Fruit fly (Drosophila melanogaster) whole organism, embryonic: Measurements from ENCODE around the gene CG34135.
A peak's percentile ranks its signal among the peaks of the same experiment; 100 is the strongest.

Experiments used
- Aef1 ChIP-seq: fragments of 200-800 bp; sonication (Bioruptor generic); IDR thresholded peaks from 3 replicates; pipeline ENCODE4 v1.3.6; 2022; ENCODE audit warnings: missing biosample characterization, missing genetic modification characterization
- BtbVII ChIP-seq: fragments of 200-800 bp; sonication (Bioruptor generic); optimal IDR thresholded peaks from 3 replicates; lab custom pipeline; 2017; ENCODE audit warnings: missing biosample characterization, mild to moderate bottlenecking, missing genetic modification characterization
- CG11456 ChIP-seq: fragments of 200-800 bp; sonication (Bioruptor generic); IDR thresholded peaks from 3 replicates; pipeline ENCODE4 v1.3.6; 2022; ENCODE audit warnings: missing biosample characterization, missing genetic modification characterization
- CG11504 ChIP-seq: fragments of 200-800 bp; sonication (Bioruptor generic); optimal IDR thresholded peaks from 3 replicates; lab custom pipeline; 2019; ENCODE audit warnings: missing biosample characterization, mild to moderate bottlenecking, missing genetic modification characterization, moderate library complexity
- CG12104 ChIP-seq: fragments of 200-800 bp; sonication (Bioruptor generic); optimal IDR thresholded peaks from 3 replicates; lab custom pipeline; 2016; ENCODE audit warnings: missing biosample characterization, missing genetic modification characterization
- CG1233 ChIP-seq: fragments of 200-800 bp; sonication (Bioruptor generic); optimal IDR thresholded peaks from 4 replicates; lab custom pipeline; 2018; ENCODE audit warnings: missing biosample characterization, mild to moderate bottlenecking, missing genetic modification characterization
- CG13123 ChIP-seq: fragments of 200-800 bp; sonication (Bioruptor generic); optimal IDR thresholded peaks from 2 replicates; lab custom pipeline; 2016; ENCODE audit warnings: missing biosample characterization, missing genetic modification characterization
- CG14860 ChIP-seq: fragments of 200-800 bp; sonication (Bioruptor generic); IDR thresholded peaks from 3 replicates; pipeline ENCODE4 v1.3.6; 2022; ENCODE audit warnings: missing biosample characterization, missing genetic modification characterization; ENCODE audit not compliant: partially characterized antibody
- CG1603 ChIP-seq: fragments of 200-800 bp; sonication (Bioruptor generic); optimal IDR thresholded peaks from 2 replicates; lab custom pipeline; 2019; ENCODE audit warnings: missing biosample characterization, mild to moderate bottlenecking, missing genetic modification characterization, moderate library complexity
- CG18011 ChIP-seq: fragments of 200-800 bp; sonication (Bioruptor generic); optimal IDR thresholded peaks from 2 replicates; lab custom pipeline; 2017; ENCODE audit warnings: missing biosample characterization, missing genetic modification characterization, mild to moderate bottlenecking, moderate library complexity, missing genotype
- CG18599 ChIP-seq: fragments of 200-800 bp; sonication (Bioruptor generic); optimal IDR thresholded peaks from 3 replicates; lab custom pipeline; 2017; ENCODE audit warnings: missing biosample characterization, missing genetic modification characterization, mild to moderate bottlenecking, moderate library complexity, missing genetic modification reagents
- CG2116 ChIP-seq: fragments of 200-800 bp; sonication (Bioruptor generic); optimal IDR thresholded peaks from 3 replicates; lab custom pipeline; 2018; ENCODE audit warnings: missing biosample characterization, mild to moderate bottlenecking, missing genetic modification characterization
- CG2875 ChIP-seq: fragments of 200-800 bp; sonication (Bioruptor generic); optimal IDR thresholded peaks from 2 replicates; lab custom pipeline; 2017; ENCODE audit warnings: missing biosample characterization, mild to moderate bottlenecking, missing genetic modification characterization, missing genetic modification reagents
- CG3281 ChIP-seq: fragments of 200-800 bp; sonication (Bioruptor generic); optimal IDR thresholded peaks from 3 replicates; lab custom pipeline; 2017; ENCODE audit warnings: missing biosample characterization, mild to moderate bottlenecking, missing genetic modification characterization
- CG6854 ChIP-seq: fragments of 200-800 bp; sonication (Bioruptor generic); optimal IDR thresholded peaks from 3 replicates; lab custom pipeline; 2017; ENCODE audit warnings: missing biosample characterization, mild to moderate bottlenecking, missing genetic modification characterization
- CG7271 ChIP-seq: fragments of 200-800 bp; sonication (Bioruptor generic); optimal IDR thresholded peaks from 2 replicates; lab custom pipeline; 2018; ENCODE audit warnings: missing biosample characterization, mild to moderate bottlenecking, missing genetic modification characterization, moderate library complexity
- CG7372 ChIP-seq: fragments of 200-800 bp; sonication (Bioruptor generic); IDR thresholded peaks from 2 replicates; pipeline ENCODE4 v1.3.6; 2022; ENCODE audit warnings: missing biosample characterization, missing genetic modification characterization
- CkIIα-i1 ChIP-seq: fragments of 200-800 bp; sonication (Bioruptor generic); IDR thresholded peaks from 2 replicates; pipeline ENCODE4 v1.3.6; 2022; ENCODE audit warnings: missing biosample characterization, missing genetic modification characterization
- Dek ChIP-seq: fragments of 200-800 bp; sonication (Bioruptor generic); optimal IDR thresholded peaks from 3 replicates; lab custom pipeline; 2019; ENCODE audit warnings: missing biosample characterization, mild to moderate bottlenecking, missing genetic modification characterization, moderate library complexity
- E2f2 ChIP-seq: fragments of 200-800 bp; sonication (Bioruptor generic); IDR thresholded peaks from 2 replicates; pipeline ENCODE4 v1.3.6; 2022; ENCODE audit warnings: missing biosample characterization, missing genetic modification characterization
- HLH54F ChIP-seq: fragments of 200-800 bp; sonication (Bioruptor generic); optimal IDR thresholded peaks from 3 replicates; lab custom pipeline; 2016; ENCODE audit warnings: missing biosample characterization, missing genetic modification characterization
- HmgZ ChIP-seq: fragments of 200-800 bp; sonication (Bioruptor generic); optimal IDR thresholded peaks from 2 replicates; lab custom pipeline; 2018; ENCODE audit warnings: missing biosample characterization, mild to moderate bottlenecking, missing genetic modification characterization
- Kr ChIP-seq: fragments of 200-800 bp; sonication (Bioruptor generic); optimal IDR thresholded peaks from 2 replicates; lab custom pipeline; 2017; ENCODE audit warnings: missing biosample characterization, mild to moderate bottlenecking, missing genetic modification characterization
- MBD-R2 ChIP-seq: fragments of 200-800 bp; sonication (Bioruptor generic); IDR thresholded peaks from 2 replicates; pipeline ENCODE4 v1.3.6; 2022; ENCODE audit warnings: missing biosample characterization, missing genetic modification characterization
- NC2β ChIP-seq: fragments of 200-800 bp; sonication (Bioruptor generic); optimal IDR thresholded peaks from 2 replicates; lab custom pipeline; 2016; ENCODE audit warnings: missing biosample characterization, missing genetic modification characterization
- Poxn ChIP-seq: fragments of 200-800 bp; sonication (Bioruptor generic); IDR thresholded peaks from 2 replicates; pipeline ENCODE4 v1.3.6; 2022; ENCODE audit warnings: missing biosample characterization, missing genetic modification characterization
- Sin3A ChIP-seq: fragments of >200 bp; optimal IDR thresholded peaks from 2 replicates; lab custom pipeline; 2018
- Sry-δ ChIP-seq: fragments of 200-800 bp; sonication (Bioruptor generic); optimal IDR thresholded peaks from 2 replicates; lab custom pipeline; 2016; ENCODE audit warnings: missing biosample characterization, missing genetic modification characterization
- ara ChIP-seq: fragments of 200-800 bp; sonication (Bioruptor generic); IDR thresholded peaks from 2 replicates; pipeline ENCODE4 v1.3.6; 2022; ENCODE audit warnings: missing biosample characterization, missing genetic modification characterization
- ase ChIP-seq: fragments of 200-800 bp; sonication (Bioruptor generic); IDR thresholded peaks from 3 replicates; pipeline ENCODE4 v1.3.6; 2022; ENCODE audit warnings: missing biosample characterization, missing genetic modification characterization
- ato ChIP-seq: fragments of 200-800 bp; sonication (Bioruptor generic); IDR thresholded peaks from 2 replicates; pipeline ENCODE4 v1.3.6; 2022; ENCODE audit warnings: missing biosample characterization, missing genetic modification characterization; ENCODE audit not compliant: partially characterized antibody
- btn ChIP-seq: fragments of 200-800 bp; sonication (Bioruptor generic); optimal IDR thresholded peaks from 2 replicates; lab custom pipeline; 2016; ENCODE audit warnings: missing biosample characterization, missing genetic modification characterization
- chm ChIP-seq: fragments of 200-800 bp; sonication (Bioruptor generic); IDR thresholded peaks from 2 replicates; pipeline ENCODE4 v1.3.6; 2022; ENCODE audit warnings: missing biosample characterization, missing genetic modification characterization
- chn ChIP-seq: fragments of 200-800 bp; sonication (Bioruptor generic); optimal IDR thresholded peaks from 2 replicates; lab custom pipeline; 2016; ENCODE audit warnings: missing biosample characterization, missing genetic modification characterization
- dm ChIP-seq: fragments of 200-800 bp; sonication (Bioruptor generic); optimal IDR thresholded peaks from 3 replicates; lab custom pipeline; 2016; ENCODE audit warnings: missing biosample characterization, missing genetic modification characterization
- fd102C ChIP-seq: fragments of 200-800 bp; sonication (Bioruptor generic); optimal IDR thresholded peaks from 2 replicates; lab custom pipeline; 2018; ENCODE audit warnings: missing biosample characterization, mild to moderate bottlenecking, missing genetic modification characterization, moderate library complexity
- fd96Cb ChIP-seq: fragments of 200-800 bp; sonication (Bioruptor generic); optimal IDR thresholded peaks from 2 replicates; lab custom pipeline; 2018; ENCODE audit warnings: missing biosample characterization, mild to moderate bottlenecking, missing genetic modification characterization, moderate library complexity
- h ChIP-seq: fragments of >200 bp; optimal IDR thresholded peaks from 2 replicates; lab custom pipeline; 2017
- jigr1 ChIP-seq: fragments of 200-800 bp; sonication (Bioruptor generic); IDR thresholded peaks from 3 replicates; pipeline ENCODE4 v1.3.6; 2022; ENCODE audit warnings: missing biosample characterization, missing genetic modification characterization
- knrl ChIP-seq: fragments of 200-800 bp; sonication (Bioruptor generic); IDR thresholded peaks from 3 replicates; pipeline ENCODE4 v1.3.6; 2022; ENCODE audit warnings: missing biosample characterization, missing genetic modification characterization; ENCODE audit not compliant: partially characterized antibody
- lbe ChIP-seq: fragments of 200-800 bp; sonication (Bioruptor generic); optimal IDR thresholded peaks from 2 replicates; lab custom pipeline; 2016; ENCODE audit warnings: missing biosample characterization, mild to moderate bottlenecking, missing genetic modification characterization
- luna ChIP-seq: fragments of 200-800 bp; sonication (Bioruptor generic); optimal IDR thresholded peaks from 2 replicates; lab custom pipeline; 2016; ENCODE audit warnings: missing biosample characterization, missing genetic modification characterization
- maf-S ChIP-seq: fragments of 200-800 bp; sonication (Bioruptor generic); optimal IDR thresholded peaks from 2 replicates; lab custom pipeline; 2016; ENCODE audit warnings: missing biosample characterization, missing genetic modification characterization
- pros ChIP-seq: fragments of 200-800 bp; sonication (Bioruptor generic); optimal IDR thresholded peaks from 3 replicates; lab custom pipeline; 2019; ENCODE audit warnings: missing biosample characterization, mild to moderate bottlenecking, missing genetic modification characterization, moderate library complexity
- schlank ChIP-seq: fragments of 200-800 bp; sonication (Bioruptor generic); optimal IDR thresholded peaks from 2 replicates; lab custom pipeline; 2018; ENCODE audit warnings: missing biosample characterization, mild to moderate bottlenecking, missing genetic modification characterization
- sd ChIP-seq: fragments of 200-800 bp; sonication (Bioruptor generic); optimal IDR thresholded peaks from 3 replicates; lab custom pipeline; 2018; ENCODE audit warnings: missing biosample characterization, mild to moderate bottlenecking, missing genetic modification characterization, moderate library complexity
- sim ChIP-seq: fragments of 200-800 bp; sonication (Bioruptor generic); IDR thresholded peaks from 2 replicates; pipeline ENCODE4 v1.3.6; 2022; ENCODE audit warnings: missing biosample characterization, missing genetic modification characterization
- sima ChIP-seq: fragments of 200-800 bp; sonication (Bioruptor generic); optimal IDR thresholded peaks from 2 replicates; lab custom pipeline; 2016; ENCODE audit warnings: missing biosample characterization, missing genetic modification characterization
- tx ChIP-seq: fragments of 200-800 bp; sonication (Bioruptor generic); optimal IDR thresholded peaks from 2 replicates; lab custom pipeline; 2016; ENCODE audit warnings: missing biosample characterization, missing genetic modification characterization
- vnd ChIP-seq: fragments of 200-800 bp; sonication (Bioruptor generic); IDR thresholded peaks from 3 replicates; pipeline ENCODE4 v1.3.6; 2022; ENCODE audit warnings: missing biosample characterization, missing genetic modification characterization; ENCODE audit not compliant: partially characterized antibody
- zfh2 ChIP-seq: fragments of 200-800 bp; sonication (Bioruptor generic); optimal IDR thresholded peaks from 2 replicates; lab custom pipeline; 2016; ENCODE audit warnings: missing biosample characterization, missing genetic modification characterization

The CG34135 gene

dm6 chr3R:8788722-8789400, 20.9 kb upstream of the CG34135 start (continued):
- no peak for TF ChIP-seq vnd (GFP tag; lab: Robert Waterston, UW)
- TF ChIP-seq fd102C (GFP tag; lab: Kevin White, UChicago): no peak
- TF ChIP-seq Sry-δ: no peak
- no peak for TF ChIP-seq tx (GFP tag; lab: Kevin White, UChicago)
- peak; percentile 21 for TF ChIP-seq Dek
- peak; percentile 45 for TF ChIP-seq CG1603 (tag; lab: Kevin White, UChicago)
- no peak for TF ChIP-seq luna
- no peak for TF ChIP-seq Poxn
- TF ChIP-seq CkIIα-i1 (GFP tag; lab: Robert Waterston, UW): no peak
- TF ChIP-seq CG7271: no peak
- no peak for TF ChIP-seq btn (GFP tag; lab: Kevin White, UChicago)
- no peak for TF ChIP-seq CG18011 (GFP tag; lab: Kevin White, UChicago)
- TF ChIP-seq Aef1 (GFP tag; lab: Robert Waterston, UW): 0 out of 3 replicates have a peak, but pooled peaks have one; percentile 33
- TF ChIP-seq CG14860 (GFP tag; lab: Robert Waterston, UW): no peak
- no peak for TF ChIP-seq chm
- TF ChIP-seq CG11504 (tag; lab: Kevin White, UChicago): peak; percentile 77
- TF ChIP-seq ase: peak; percentile 73; the same call in 2 of the 3 replicates
- TF ChIP-seq CG18599 (GFP tag; lab: Kevin White, UChicago): peak; percentile 13
- TF ChIP-seq knrl: no peak
- no peak for TF ChIP-seq Kr (GFP tag; lab: Kevin White, UChicago)
- no peak for TF ChIP-seq CG11456 (GFP tag; lab: Robert Waterston, UW)
- TF ChIP-seq MBD-R2 (GFP tag; lab: Robert Waterston, UW): no peak
- TF ChIP-seq schlank (tag; lab: Kevin White, UChicago): no peak
- TF ChIP-seq CG3281 (GFP tag; lab: Kevin White, UChicago): no peak
- TF ChIP-seq CG2875 (GFP tag; lab: Kevin White, UChicago): no peak
- no peak for TF ChIP-seq lbe (GFP tag; lab: Kevin White, UChicago)
- no peak for TF ChIP-seq NC2β (GFP tag; lab: Kevin White, UChicago)
- peak; percentile 5 for TF ChIP-seq CG1233 (GFP tag; lab: Kevin White, UChicago)
- TF ChIP-seq sd (tag; lab: Kevin White, UChicago): no peak
- TF ChIP-seq ara (GFP tag; lab: Robert Waterston, UW): peak; percentile 82
- no peak for TF ChIP-seq HLH54F (GFP tag; lab: Kevin White, UChicago)
- no peak for TF ChIP-seq ato (GFP tag; lab: Robert Waterston, UW)
- no peak for TF ChIP-seq CG7372 (GFP tag; lab: Robert Waterston, UW)
- no peak for TF ChIP-seq zfh2
- no peak for TF ChIP-seq h (lab: Kevin White, UChicago)
- peak; percentile 56; the same call in 1 of the 2 replicates for TF ChIP-seq sim (GFP tag; lab: Robert Waterston, UW)
- TF ChIP-seq dm (GFP tag; lab: Kevin White, UChicago): no peak
- no peak for TF ChIP-seq sima (GFP tag; lab: Kevin White, UChicago)
- 0 out of 2 replicates have a peak, but pooled peaks have one; percentile 20 for TF ChIP-seq E2f2 (GFP tag; lab: Robert Waterston, UW)
- no peak for TF ChIP-seq CG12104 (GFP tag; lab: Kevin White, UChicago)
- TF ChIP-seq HmgZ: no peak
- no peak for TF ChIP-seq maf-S
- peak; percentile 65; the same call in 2 of the 3 replicates for TF ChIP-seq jigr1 (GFP tag; lab: Robert Waterston, UW)
- TF ChIP-seq BtbVII (GFP tag; lab: Kevin White, UChicago): peak; percentile 11
- TF ChIP-seq CG2116 (GFP tag; lab: Kevin White, UChicago): no peak
- TF ChIP-seq chn: no peak
- TF ChIP-seq Sin3A (lab: Kevin White, UChicago): no peak
- no peak for TF ChIP-seq CG13123
- TF ChIP-seq fd96Cb (tag; lab: Kevin White, UChicago): peak; percentile 56
- no peak for TF ChIP-seq CG6854 (GFP tag; lab: Kevin White, UChicago)
- no peak for TF ChIP-seq pros (GFP tag; lab: Kevin White, UChicago)
